Fruit fly (Drosophila melanogaster) whole organism, embryonic: ENCODE data around the gene CG6481.

Experiments
- CG12391 ChIP-seq: fragments of 200-800 bp; sonication (Bioruptor generic); optimal IDR thresholded peaks from 3 replicates; lab custom pipeline; 2018; ENCODE audit warnings: missing biosample characterization, mild to moderate bottlenecking, missing genetic modification characterization, moderate library complexity
- CG13624 ChIP-seq: fragments of 200-800 bp; sonication (Bioruptor generic); optimal IDR thresholded peaks from 2 replicates; lab custom pipeline; 2016; ENCODE audit warnings: missing biosample characterization, missing genetic modification characterization
- CG15479 ChIP-seq: fragments of 200-800 bp; sonication (Bioruptor generic); optimal IDR thresholded peaks from 3 replicates; lab custom pipeline; 2019; ENCODE audit warnings: missing biosample characterization, mild to moderate bottlenecking, missing genetic modification characterization, moderate library complexity
- CG16779 ChIP-seq: fragments of 200-800 bp; sonication (Bioruptor generic); IDR thresholded peaks from 2 replicates; pipeline ENCODE4 v1.3.6; 2022; ENCODE audit warnings: missing biosample characterization, missing genetic modification characterization
- CG17186 ChIP-seq: fragments of 200-800 bp; sonication (Bioruptor generic); optimal IDR thresholded peaks from 3 replicates; lab custom pipeline; 2017; ENCODE audit warnings: missing biosample characterization, missing genetic modification reagents, missing genetic modification characterization
- CG18262 ChIP-seq: fragments of 200-800 bp; optimal IDR thresholded peaks from 3 replicates; lab custom pipeline; 2019; ENCODE audit warnings: missing biosample characterization, mild to moderate bottlenecking, missing genetic modification characterization, moderate library complexity
- CG3163 ChIP-seq: fragments of 200-800 bp; sonication (Bioruptor generic); optimal IDR thresholded peaks from 3 replicates; lab custom pipeline; 2016; ENCODE audit warnings: missing biosample characterization, missing genetic modification characterization
- CG34224 ChIP-seq: fragments of 200-800 bp; sonication (Bioruptor generic); IDR thresholded peaks from 3 replicates; pipeline ENCODE4 v1.3.6; 2022; ENCODE audit warnings: missing biosample characterization, missing genetic modification characterization; ENCODE audit not compliant: partially characterized antibody
- CG3726 ChIP-seq: fragments of 200-800 bp; sonication (Bioruptor generic); IDR thresholded peaks from 3 replicates; pipeline ENCODE4, ENCODE4 v1.3.6; 2022; ENCODE audit warnings: missing biosample characterization, missing genetic modification characterization
- CG4404 ChIP-seq: fragments of 200-800 bp; sonication (Bioruptor generic); IDR thresholded peaks from 2 replicates; pipeline ENCODE4 v1.3.6; 2022; ENCODE audit warnings: missing biosample characterization, missing genetic modification characterization
- CG4854 ChIP-seq: fragments of 200-800 bp; sonication (Bioruptor generic); optimal IDR thresholded peaks from 2 replicates; lab custom pipeline; 2016; ENCODE audit warnings: missing biosample characterization, missing genetic modification characterization, inconsistent platforms
- CG6254 ChIP-seq: fragments of 200-800 bp; sonication (Bioruptor generic); optimal IDR thresholded peaks from 3 replicates; lab custom pipeline; 2017; ENCODE audit warnings: mild to moderate bottlenecking, missing biosample characterization, missing genetic modification reagents, missing genetic modification characterization
- CG7357 ChIP-seq: fragments of 200-800 bp; sonication (Bioruptor generic); IDR thresholded peaks from 3 replicates; pipeline ENCODE4 v1.3.6; 2022; ENCODE audit warnings: missing biosample characterization, missing genetic modification characterization
- CG7372 ChIP-seq: fragments of 200-800 bp; sonication (Bioruptor generic); IDR thresholded peaks from 2 replicates; pipeline ENCODE4 v1.3.6; 2022; ENCODE audit warnings: missing biosample characterization, missing genetic modification characterization
- CG7745 ChIP-seq: fragments of 200-800 bp; sonication (Bioruptor generic); optimal IDR thresholded peaks from 2 replicates; lab custom pipeline; 2018; ENCODE audit warnings: missing biosample characterization, mild to moderate bottlenecking, missing genetic modification characterization, moderate library complexity
- CG7839 ChIP-seq: fragments of 200-800 bp; sonication (Bioruptor generic); optimal IDR thresholded peaks from 3 replicates; lab custom pipeline; 2018; ENCODE audit warnings: missing biosample characterization, mild to moderate bottlenecking, missing genetic modification characterization, moderate library complexity
- CG8290 ChIP-seq, 3 experiments: fragments of 200-800 bp; sonication (Bioruptor generic); optimal IDR thresholded peaks; 2 replicates each; lab custom pipeline; 2016 to 2019; ENCODE audit warnings: missing biosample characterization in 3 of 3, missing genetic modification characterization in 3 of 3, mild to moderate bottlenecking in 2 of 3, moderate library complexity in 1 of 3
- HLH3B ChIP-seq: fragments of 200-800 bp; sonication (Bioruptor generic); IDR thresholded peaks from 2 replicates; pipeline ENCODE4 v1.3.6; 2022; ENCODE audit warnings: missing biosample characterization, missing genetic modification characterization
- Lpt ChIP-seq: fragments of >200 bp; optimal IDR thresholded peaks from 2 replicates; lab custom pipeline; 2018; ENCODE audit warnings: missing biosample characterization, missing genetic modification characterization
- TFAM ChIP-seq: fragments of 200-800 bp; sonication (Bioruptor generic); optimal IDR thresholded peaks from 2 replicates; lab custom pipeline; 2017; ENCODE audit warnings: missing biosample characterization, missing genetic modification characterization, inconsistent platforms
- amos ChIP-seq: fragments of 200-800 bp; sonication (Bioruptor generic); IDR thresholded peaks from 2 replicates; pipeline ENCODE4 v1.3.6; 2022; ENCODE audit warnings: missing biosample characterization, missing genetic modification characterization; ENCODE audit not compliant: partially characterized antibody
- bowl ChIP-seq: fragments of 200-800 bp; sonication (Bioruptor generic); IDR thresholded peaks from 2 replicates; pipeline ENCODE4 v1.3.6; 2022; ENCODE audit warnings: missing biosample characterization, missing genetic modification characterization
- cas ChIP-seq: fragments of 200-800 bp; sonication (Bioruptor generic); IDR thresholded peaks from 2 replicates; pipeline ENCODE4 v1.3.6; 2022; ENCODE audit warnings: missing biosample characterization, missing genetic modification characterization
- chm ChIP-seq: fragments of 200-800 bp; sonication (Bioruptor generic); IDR thresholded peaks from 2 replicates; pipeline ENCODE4 v1.3.6; 2022; ENCODE audit warnings: missing biosample characterization, missing genetic modification characterization
- corto ChIP-seq: fragments of 200-800 bp; sonication (Bioruptor generic); optimal IDR thresholded peaks from 2 replicates; lab custom pipeline; 2016; ENCODE audit warnings: missing biosample characterization, mild to moderate bottlenecking, missing genetic modification characterization, moderate library complexity
- croc ChIP-seq: fragments of 200-800 bp; sonication (Bioruptor generic); conservative IDR thresholded peaks from 3 replicates; pipeline ENCODE4 v1.3.6; 2022; ENCODE audit warnings: missing biosample characterization, missing genetic modification characterization
- cwo ChIP-seq: fragments of 200-800 bp; sonication (Bioruptor generic); optimal IDR thresholded peaks from 3 replicates; lab custom pipeline; 2017; ENCODE audit warnings: missing biosample characterization, missing genetic modification characterization, mild to moderate bottlenecking, moderate library complexity, missing genetic modification reagents
- dmrt99B ChIP-seq: fragments of 200-800 bp; sonication (Bioruptor generic); optimal IDR thresholded peaks from 2 replicates; lab custom pipeline; 2018; ENCODE audit warnings: missing biosample characterization, mild to moderate bottlenecking, missing genetic modification characterization, moderate library complexity
- fd102C ChIP-seq: fragments of 200-800 bp; sonication (Bioruptor generic); optimal IDR thresholded peaks from 2 replicates; lab custom pipeline; 2018; ENCODE audit warnings: missing biosample characterization, mild to moderate bottlenecking, missing genetic modification characterization, moderate library complexity
- gcm ChIP-seq: fragments of 200-800 bp; sonication (Bioruptor generic); optimal IDR thresholded peaks from 2 replicates; lab custom pipeline; 2019; ENCODE audit warnings: missing biosample characterization, mild to moderate bottlenecking, missing genetic modification characterization, moderate library complexity
- grn ChIP-seq: fragments of 200-800 bp; sonication (Bioruptor generic); optimal IDR thresholded peaks from 3 replicates; lab custom pipeline; 2017; ENCODE audit warnings: missing biosample characterization, missing genetic modification characterization
- gsb-n ChIP-seq: fragments of 200-800 bp; sonication (Bioruptor generic); optimal IDR thresholded peaks from 3 replicates; lab custom pipeline; 2018; ENCODE audit warnings: missing biosample characterization, mild to moderate bottlenecking, missing genetic modification characterization
- gt ChIP-seq: fragments of 200-800 bp; sonication (Bioruptor generic); IDR thresholded peaks from 2 replicates; pipeline ENCODE4 v1.3.6; 2022; ENCODE audit warnings: missing biosample characterization, missing genetic modification characterization
- inv ChIP-seq: fragments of 200-800 bp; sonication (Bioruptor generic); IDR thresholded peaks from 2 replicates; pipeline ENCODE4 v1.3.6; 2022; ENCODE audit warnings: missing biosample characterization, missing genetic modification characterization; ENCODE audit not compliant: partially characterized antibody
- jigr1 ChIP-seq: fragments of 200-800 bp; sonication (Bioruptor generic); IDR thresholded peaks from 3 replicates; pipeline ENCODE4 v1.3.6; 2022; ENCODE audit warnings: missing biosample characterization, missing genetic modification characterization
- nerfin-2 ChIP-seq: fragments of 200-800 bp; sonication (Bioruptor generic); IDR thresholded peaks from 2 replicates; pipeline ENCODE4 v1.3.6; 2022; ENCODE audit warnings: missing biosample characterization, missing genetic modification characterization; ENCODE audit not compliant: partially characterized antibody
- pan ChIP-seq, 4 experiments: fragments of >200 bp in 3 of 4; fragments of 200-800 bp in 1 of 4; sonication (Bioruptor generic) in 1 of 4; optimal IDR thresholded peaks in 3 of 4; IDR thresholded peaks in 1 of 4; 2 replicates each; pipeline versions ENCODE4 v1.3.6 to Lab custom; 2017 to 2022; ENCODE audit warnings: missing biosample characterization in 2 of 4, missing genetic modification characterization in 2 of 4, mixed read lengths in 1 of 4
- pfk ChIP-seq: fragments of 200-800 bp; sonication (Bioruptor generic); optimal IDR thresholded peaks from 2 replicates; lab custom pipeline; 2018; ENCODE audit warnings: missing biosample characterization, mild to moderate bottlenecking, missing genetic modification characterization, moderate library complexity
- run ChIP-seq: fragments of 200-800 bp; sonication (Bioruptor generic); optimal IDR thresholded peaks from 3 replicates; lab custom pipeline; 2018; ENCODE audit warnings: missing biosample characterization, mild to moderate bottlenecking, missing genetic modification characterization
- sc ChIP-seq, 3 experiments: fragments of >200 bp in 2 of 3; fragments of 200-800 bp in 1 of 3; sonication (Bioruptor generic) in 1 of 3; optimal IDR thresholded peaks; 2 replicates in 2 of 3; 3 replicates in 1 of 3; lab custom pipeline; 2017; ENCODE audit warnings: mild to moderate bottlenecking in 1 of 3, missing biosample characterization in 1 of 3, missing genetic modification characterization in 1 of 3, missing genetic modification reagents in 1 of 3
- sd ChIP-seq: fragments of 200-800 bp; sonication (Bioruptor generic); optimal IDR thresholded peaks from 3 replicates; lab custom pipeline; 2018; ENCODE audit warnings: missing biosample characterization, mild to moderate bottlenecking, missing genetic modification characterization, moderate library complexity
- sna ChIP-seq: fragments of 200-800 bp; sonication (Bioruptor generic); IDR thresholded peaks from 2 replicates; pipeline ENCODE4 v1.3.6; 2022; ENCODE audit warnings: missing biosample characterization, missing genetic modification characterization; ENCODE audit not compliant: partially characterized antibody
- so ChIP-seq: fragments of 200-800 bp; sonication (Bioruptor generic); IDR thresholded peaks from 3 replicates; pipeline ENCODE4 v1.3.6; 2022; ENCODE audit warnings: missing biosample characterization, missing genetic modification characterization
- tll ChIP-seq, 2 experiments: fragments of 200-800 bp in 1 of 2; fragments of >200 bp in 1 of 2; sonication (Bioruptor generic) in 1 of 2; optimal IDR thresholded peaks; 2 replicates each; lab custom pipeline; 2017 to 2019; ENCODE audit warnings: missing biosample characterization in 2 of 2, missing genetic modification characterization in 2 of 2, mild to moderate bottlenecking in 1 of 2, moderate library complexity in 1 of 2
- wek ChIP-seq: fragments of 200-800 bp; sonication (Bioruptor generic); optimal IDR thresholded peaks from 3 replicates; lab custom pipeline; 2018; ENCODE audit warnings: missing biosample characterization, mild to moderate bottlenecking, missing genetic modification characterization, moderate library complexity
- wor ChIP-seq: fragments of 200-800 bp; sonication (Bioruptor generic); IDR thresholded peaks from 2 replicates; pipeline ENCODE4 v1.3.6; 2022; ENCODE audit warnings: missing biosample characterization, missing genetic modification characterization
- z ChIP-seq: fragments of 200-800 bp; sonication (Bioruptor generic); IDR thresholded peaks from 3 replicates; pipeline ENCODE4 v1.3.6; 2022; ENCODE audit warnings: missing biosample characterization, missing genetic modification characterization
- zen2 ChIP-seq: fragments of 200-800 bp; sonication (Bioruptor generic); IDR thresholded peaks from 3 replicates; pipeline ENCODE4 v1.3.6; 2022; ENCODE audit warnings: missing biosample characterization, missing genetic modification characterization; ENCODE audit not compliant: partially characterized antibody
- zfh1 ChIP-seq: fragments of 200-800 bp; sonication (Bioruptor generic); IDR thresholded peaks from 3 replicates; pipeline ENCODE4 v1.3.6; 2022; ENCODE audit warnings: missing biosample characterization, missing genetic modification characterization

Gene CG6481

dm6 chrX:18552451-18552850 lies 30.2 kb upstream of the CG6481 start (continued):
- TF ChIP-seq CG4854 (GFP tag; lab: Kevin White, UChicago) (no peak), pan (optimal IDR thresholded peaks at IDR 0.05; lab: Kevin White, UChicago) (no peak), pan (GFP tag; optimal IDR thresholded peaks at IDR 0.05 in 1 of 2, IDR thresholded peaks at IDR 0.05 in 1 of 2) (no peak), HLH3B (GFP tag; lab: Robert Waterston, UW) (no peak), zen2 (GFP tag; lab: Robert Waterston, UW) (no peak), CG18262 (tag; lab: Kevin White, UChicago) (peak; percentile 51), CG7839 (tag; lab: Kevin White, UChicago) (peak; percentile 51), inv (no peak), so (GFP tag; lab: Robert Waterston, UW) (no peak), wor (GFP tag; lab: Robert Waterston, UW) (peak; percentile 34; the same call in 1 of the 2 replicates), sc (optimal IDR thresholded peaks at IDR 0.05; lab: Kevin White, UChicago) (no peak), sc (GFP tag; optimal IDR thresholded peaks at IDR 0.05; lab: Kevin White, UChicago) (peak; percentile 11), CG13624 (GFP tag; lab: Kevin White, UChicago) (no peak), CG3163 (no peak), CG17186 (GFP tag; lab: Kevin White, UChicago) (no peak), gt (GFP tag; lab: Robert Waterston, UW) (no peak), TFAM (GFP tag; lab: Kevin White, UChicago) (no peak), dmrt99B (tag; lab: Kevin White, UChicago) (peak; percentile 56), zfh1 (peak; percentile 51; the same call in 2 of the 3 replicates), CG15479 (GFP tag; lab: Kevin White, UChicago) (no peak), croc (GFP tag; lab: Robert Waterston, UW) (no peak; the same call in 1 of the 3 replicates), CG7357 (GFP tag; lab: Robert Waterston, UW) (no peak; the same call in 2 of the 3 replicates), cwo (GFP tag; lab: Kevin White, UChicago) (no peak), CG4404 (peak; percentile 26; the same call in 1 of the 2 replicates), run (tag; lab: Kevin White, UChicago) (no peak), corto (no peak), CG6254 (GFP tag; lab: Kevin White, UChicago) (no peak), z (no peak), nerfin-2 (no peak), cas (GFP tag; lab: Robert Waterston, UW) (no peak), Lpt (no peak), grn (GFP tag; lab: Kevin White, UChicago) (no peak), sd (tag; lab: Kevin White, UChicago) (no peak), CG34224 (GFP tag; lab: Robert Waterston, UW) (no peak), sna (GFP tag; lab: Robert Waterston, UW) (no peak), bowl (GFP tag; lab: Robert Waterston, UW) (no peak), gcm (GFP tag; lab: Kevin White, UChicago) (no peak), jigr1 (GFP tag; lab: Robert Waterston, UW) (no peak), amos (no peak), wek (GFP tag; lab: Kevin White, UChicago) (no peak), gsb-n (peak; percentile 28), CG12391 (peak; percentile 40), CG8290 (GFP tag; optimal IDR thresholded peaks at IDR 0.05; lab: Kevin White, UChicago) (no peak), CG8290 (tag; optimal IDR thresholded peaks at IDR 0.05; lab: Kevin White, UChicago) (no peak), CG3726 (GFP tag; lab: Robert Waterston, UW) (no peak), CG7372 (no peak), tll (GFP tag; optimal IDR thresholded peaks at IDR 0.05; lab: Kevin White, UChicago) (no peak), pfk (GFP tag; lab: Kevin White, UChicago) (no peak), fd102C (no peak), CG16779 (GFP tag; lab: Robert Waterston, UW) (no peak), CG7745 (no peak), chm (GFP tag; lab: Robert Waterston, UW) (no peak)
